Fruit fly (Drosophila melanogaster): ENCODE measurements around the gene Prdm13.

dm6 chr3L:6116881-6117280 lies 46.0 kb upstream of the Prdm13 start:
- no peak for TF ChIP-seq psq (optimal IDR thresholded peaks at IDR 0.05)
- no peak for TF ChIP-seq insv (optimal IDR thresholded peaks at IDR 0.05)
- TF ChIP-seq h (optimal IDR thresholded peaks at IDR 0.05): no peak
- no peak for TF ChIP-seq Sin3A (optimal IDR thresholded peaks at IDR 0.05)
- TF ChIP-seq Myc (optimal IDR thresholded peaks at IDR 0.05): no peak
- TF ChIP-seq ttk (optimal IDR thresholded peaks at IDR 0.05): no peak

Data from Kc167 (cell line).